Fruit fly (Drosophila melanogaster) whole organism, embryonic: ENCODE results near the gene CG10694.

Experiments
- Awh ChIP-seq: fragments of 200-800 bp; sonication (Bioruptor generic); IDR thresholded peaks from 2 replicates; pipeline ENCODE4, ENCODE4 v1.3.6; 2022; ENCODE audit warnings: missing biosample characterization, missing genetic modification characterization
- C15 ChIP-seq: fragments of 200-800 bp; sonication (Bioruptor generic); IDR thresholded peaks from 3 replicates; pipeline ENCODE4 v1.3.6; 2022; ENCODE audit warnings: missing biosample characterization, missing genetic modification characterization
- CG10147 ChIP-seq: fragments of 200-800 bp; sonication (Bioruptor generic); optimal IDR thresholded peaks from 2 replicates; lab custom pipeline; 2019; ENCODE audit warnings: missing biosample characterization, mild to moderate bottlenecking, missing genetic modification characterization, moderate library complexity
- CG10209 ChIP-seq: fragments of 200-800 bp; sonication (Bioruptor generic); optimal IDR thresholded peaks from 3 replicates; lab custom pipeline; 2017; ENCODE audit warnings: missing biosample characterization, mild to moderate bottlenecking, missing genetic modification characterization, missing genetic modification reagents
- CG10267 ChIP-seq: fragments of 200-800 bp; sonication (Bioruptor generic); optimal IDR thresholded peaks from 2 replicates; lab custom pipeline; 2018; ENCODE audit warnings: missing biosample characterization, mild to moderate bottlenecking, missing genetic modification characterization, moderate library complexity
- CG12659 ChIP-seq: fragments of 200-800 bp; sonication (Bioruptor generic); optimal IDR thresholded peaks from 3 replicates; lab custom pipeline; 2017; ENCODE audit warnings: mild to moderate bottlenecking, missing biosample characterization, missing genetic modification reagents, missing genetic modification characterization
- CG13123 ChIP-seq: fragments of 200-800 bp; sonication (Bioruptor generic); optimal IDR thresholded peaks from 2 replicates; lab custom pipeline; 2016; ENCODE audit warnings: missing biosample characterization, missing genetic modification characterization
- CG13894 ChIP-seq: fragments of 200-800 bp; sonication (Bioruptor generic); optimal IDR thresholded peaks from 3 replicates; lab custom pipeline; 2018; ENCODE audit warnings: missing biosample characterization, mild to moderate bottlenecking, missing genetic modification characterization, moderate library complexity
- CG2129 ChIP-seq: fragments of 200-800 bp; sonication (Bioruptor generic); IDR thresholded peaks from 2 replicates; pipeline ENCODE4 v1.3.6; 2022; ENCODE audit warnings: missing biosample characterization, missing genetic modification characterization; ENCODE audit not compliant: partially characterized antibody
- CG3065 ChIP-seq: fragments of 200-800 bp; sonication (Bioruptor generic); optimal IDR thresholded peaks from 2 replicates; lab custom pipeline; 2016; ENCODE audit warnings: missing biosample characterization, missing genetic modification characterization
- CG32532 ChIP-seq: fragments of 200-800 bp; sonication (Bioruptor generic); IDR thresholded peaks from 2 replicates; pipeline ENCODE4 v1.3.6; 2022; ENCODE audit warnings: missing biosample characterization, missing genetic modification characterization
- CG32767 ChIP-seq: fragments of 200-800 bp; sonication (Bioruptor generic); IDR thresholded peaks from 2 replicates; pipeline ENCODE4 v1.3.6; 2022; ENCODE audit warnings: missing biosample characterization, missing genetic modification characterization
- CG4360 ChIP-seq: fragments of 200-800 bp; sonication (Bioruptor generic); IDR thresholded peaks from 2 replicates; pipeline ENCODE4 v1.3.6; 2022; ENCODE audit warnings: missing biosample characterization, missing genetic modification characterization
- CG4730 ChIP-seq: fragments of 200-800 bp; sonication (Bioruptor generic); IDR thresholded peaks from 2 replicates; pipeline ENCODE4 v1.3.6; 2022; ENCODE audit warnings: missing biosample characterization, missing genetic modification characterization
- CG4854 ChIP-seq: fragments of 200-800 bp; sonication (Bioruptor generic); optimal IDR thresholded peaks from 2 replicates; lab custom pipeline; 2016; ENCODE audit warnings: missing biosample characterization, missing genetic modification characterization, inconsistent platforms
- CG6254 ChIP-seq: fragments of 200-800 bp; sonication (Bioruptor generic); optimal IDR thresholded peaks from 3 replicates; lab custom pipeline; 2017; ENCODE audit warnings: mild to moderate bottlenecking, missing biosample characterization, missing genetic modification reagents, missing genetic modification characterization
- CG6765 ChIP-seq: fragments of 200-800 bp; sonication (Bioruptor generic); optimal IDR thresholded peaks from 3 replicates; lab custom pipeline; 2017; ENCODE audit warnings: missing biosample characterization, mild to moderate bottlenecking, missing genetic modification characterization
- CTCF ChIP-seq: fragments of 200-800 bp; sonication (Bioruptor generic); optimal IDR thresholded peaks from 2 replicates; lab custom pipeline; 2017; ENCODE audit warnings: missing biosample characterization, mild to moderate bottlenecking, missing genetic modification characterization, moderate library complexity
- CoRest ChIP-seq: fragments of 200-800 bp; sonication (Bioruptor generic); optimal IDR thresholded peaks from 3 replicates; lab custom pipeline; 2018; ENCODE audit warnings: missing biosample characterization, mild to moderate bottlenecking, missing genetic modification characterization, moderate library complexity
- CrebB ChIP-seq: fragments of 200-800 bp; sonication (Bioruptor generic); optimal IDR thresholded peaks from 3 replicates; lab custom pipeline; 2018; ENCODE audit warnings: missing biosample characterization, mild to moderate bottlenecking, missing genetic modification characterization
- Doc2 ChIP-seq: fragments of 200-800 bp; sonication (Bioruptor generic); IDR thresholded peaks from 2 replicates; pipeline ENCODE4 v1.3.6; 2022; ENCODE audit warnings: missing biosample characterization, missing genetic modification characterization
- Elba2 ChIP-seq: fragments of 200-800 bp; sonication (Bioruptor generic); optimal IDR thresholded peaks from 3 replicates; lab custom pipeline; 2016; ENCODE audit warnings: missing biosample characterization, missing genetic modification characterization
- Ets65A ChIP-seq: fragments of 200-800 bp; sonication (Bioruptor generic); peaks from one replicate; lab custom pipeline; 2016; ENCODE audit warnings: missing biosample characterization, missing genetic modification characterization
- HmgD ChIP-seq: fragments of 200-800 bp; sonication (Bioruptor generic); optimal IDR thresholded peaks from 3 replicates; lab custom pipeline; 2016; ENCODE audit warnings: missing biosample characterization, missing genetic modification characterization
- Hmr ChIP-seq: fragments of 200-800 bp; sonication (Bioruptor generic); optimal IDR thresholded peaks from 3 replicates; lab custom pipeline; 2017; ENCODE audit warnings: mild to moderate bottlenecking, missing biosample characterization, missing genetic modification reagents, missing genetic modification characterization
- Mrtf ChIP-seq: fragments of 200-800 bp; sonication (Bioruptor generic); IDR thresholded peaks from 3 replicates; pipeline ENCODE4 v1.3.6; 2022; ENCODE audit warnings: missing biosample characterization, missing genetic modification characterization
- NC2α ChIP-seq: fragments of 200-800 bp; sonication (Bioruptor generic); optimal IDR thresholded peaks from 2 replicates; lab custom pipeline; 2016; ENCODE audit warnings: missing biosample characterization, missing genetic modification characterization
- NC2β ChIP-seq: fragments of 200-800 bp; sonication (Bioruptor generic); optimal IDR thresholded peaks from 2 replicates; lab custom pipeline; 2016; ENCODE audit warnings: missing biosample characterization, missing genetic modification characterization
- Optix ChIP-seq: fragments of 200-800 bp; sonication (Bioruptor generic); IDR thresholded peaks from 3 replicates; pipeline ENCODE4 v1.3.6; 2022; ENCODE audit warnings: missing biosample characterization, missing genetic modification characterization
- Pdp1 ChIP-seq, 2 experiments: fragments of 200-800 bp; sonication (Bioruptor generic); optimal IDR thresholded peaks; 3 replicates each; lab custom pipeline; 2016; ENCODE audit warnings: missing biosample characterization in 2 of 2, missing genetic modification characterization in 2 of 2, mild to moderate bottlenecking in 1 of 2, moderate library complexity in 1 of 2
- Scr ChIP-seq: fragments of 200-800 bp; sonication (Bioruptor generic); IDR thresholded peaks from 2 replicates; pipeline ENCODE4 v1.3.6; 2022; ENCODE audit warnings: missing biosample characterization, missing genetic modification characterization; ENCODE audit not compliant: partially characterized antibody
- Sox102F ChIP-seq: fragments of 200-800 bp; sonication (Bioruptor generic); optimal IDR thresholded peaks from 2 replicates; lab custom pipeline; 2018; ENCODE audit warnings: missing biosample characterization, mild to moderate bottlenecking, missing genetic modification characterization, moderate library complexity
- Tbp ChIP-seq: fragments of >200 bp; optimal IDR thresholded peaks from 2 replicates; lab custom pipeline; 2018; ENCODE audit warnings: missing biosample characterization, missing genetic modification characterization
- Xrp1 ChIP-seq: fragments of 200-800 bp; sonication (Bioruptor generic); IDR thresholded peaks from 2 replicates; pipeline ENCODE4 v1.3.6; 2022; ENCODE audit warnings: missing biosample characterization, missing genetic modification characterization
- aop ChIP-seq: fragments of 200-800 bp; sonication (Bioruptor generic); IDR thresholded peaks from 2 replicates; pipeline ENCODE4 v1.3.6; 2022; ENCODE audit warnings: missing biosample characterization, missing genetic modification characterization
- br ChIP-seq: fragments of >200 bp; optimal IDR thresholded peaks from 2 replicates; lab custom pipeline; 2017
- cwo ChIP-seq: fragments of 200-800 bp; sonication (Bioruptor generic); optimal IDR thresholded peaks from 3 replicates; lab custom pipeline; 2017; ENCODE audit warnings: missing biosample characterization, missing genetic modification characterization, mild to moderate bottlenecking, moderate library complexity, missing genetic modification reagents
- eve ChIP-seq, 2 experiments: fragments of >200 bp; optimal IDR thresholded peaks; 2 replicates each; lab custom pipeline; 2017; ENCODE audit warnings: missing biosample characterization in 2 of 2, missing genetic modification characterization in 2 of 2
- exex ChIP-seq: fragments of 200-800 bp; sonication (Bioruptor generic); optimal IDR thresholded peaks from 4 replicates; lab custom pipeline; 2018; ENCODE audit warnings: missing biosample characterization, mild to moderate bottlenecking, missing genetic modification characterization, moderate library complexity
- fru ChIP-seq: fragments of >200 bp; optimal IDR thresholded peaks from 2 replicates; lab custom pipeline; 2017
- hkb ChIP-seq, 2 experiments: fragments of 200-800 bp in 1 of 2; fragments of >200 bp in 1 of 2; sonication (Bioruptor generic) in 1 of 2; IDR thresholded peaks in 1 of 2; optimal IDR thresholded peaks in 1 of 2; 2 replicates each; pipeline versions ENCODE4 v1.3.6 to Lab custom; 2017 to 2022; ENCODE audit warnings: missing biosample characterization in 1 of 2, missing genetic modification characterization in 1 of 2
- jumu ChIP-seq: fragments of 200-800 bp; sonication (Bioruptor generic); optimal IDR thresholded peaks from 3 replicates; lab custom pipeline; 2016; ENCODE audit warnings: missing biosample characterization, missing genetic modification characterization
- knrl ChIP-seq: fragments of 200-800 bp; sonication (Bioruptor generic); IDR thresholded peaks from 3 replicates; pipeline ENCODE4 v1.3.6; 2022; ENCODE audit warnings: missing biosample characterization, missing genetic modification characterization; ENCODE audit not compliant: partially characterized antibody
- oc ChIP-seq: fragments of 200-800 bp; sonication (Bioruptor generic); optimal IDR thresholded peaks from 2 replicates; lab custom pipeline; 2018; ENCODE audit warnings: missing biosample characterization, mild to moderate bottlenecking, missing genetic modification characterization, moderate library complexity
- pan ChIP-seq, 4 experiments: fragments of >200 bp in 3 of 4; fragments of 200-800 bp in 1 of 4; sonication (Bioruptor generic) in 1 of 4; optimal IDR thresholded peaks in 3 of 4; IDR thresholded peaks in 1 of 4; 2 replicates each; pipeline versions ENCODE4 v1.3.6 to Lab custom; 2017 to 2022; ENCODE audit warnings: missing biosample characterization in 2 of 4, missing genetic modification characterization in 2 of 4, mixed read lengths in 1 of 4
- pnt ChIP-seq: fragments of 200-800 bp; sonication (Bioruptor generic); optimal IDR thresholded peaks from 3 replicates; lab custom pipeline; 2016; ENCODE audit warnings: missing biosample characterization, missing genetic modification characterization
- repo ChIP-seq: fragments of 200-800 bp; sonication (Bioruptor generic); optimal IDR thresholded peaks from 2 replicates; lab custom pipeline; 2016; ENCODE audit warnings: missing biosample characterization, missing genetic modification characterization
- sens ChIP-seq: fragments of 200-800 bp; sonication (Bioruptor generic); peaks from one replicate; lab custom pipeline; 2016; ENCODE audit warnings: missing biosample characterization, missing genetic modification characterization
- tll ChIP-seq, 2 experiments: fragments of 200-800 bp in 1 of 2; fragments of >200 bp in 1 of 2; sonication (Bioruptor generic) in 1 of 2; optimal IDR thresholded peaks; 2 replicates each; lab custom pipeline; 2017 to 2019; ENCODE audit warnings: missing biosample characterization in 2 of 2, missing genetic modification characterization in 2 of 2, mild to moderate bottlenecking in 1 of 2, moderate library complexity in 1 of 2
- twi ChIP-seq: fragments of 200-800 bp; optimal IDR thresholded peaks from 2 replicates; lab custom pipeline; 2019; ENCODE audit warnings: missing biosample characterization, mild to moderate bottlenecking, missing genetic modification characterization, moderate library complexity
- zen ChIP-seq: fragments of 200-800 bp; sonication (Bioruptor generic); optimal IDR thresholded peaks from 3 replicates; lab custom pipeline; 2018; ENCODE audit warnings: missing biosample characterization, mild to moderate bottlenecking, missing genetic modification characterization, moderate library complexity

CG10694 gene

dm6 chr3R:24091653-24092052, 15.5 kb upstream of the CG10694 start (continued):
- TF ChIP-seq C15 (GFP tag; lab: Robert Waterston, UW), result no peak
- 0 out of 2 replicates have a peak, but pooled peaks have one; percentile 20 for TF ChIP-seq Xrp1 (GFP tag; lab: Robert Waterston, UW)
- no peak for TF ChIP-seq hkb (optimal IDR thresholded peaks at IDR 0.05; lab: Kevin White, UChicago)
- peak; percentile 41; the same call in 1 of the 2 replicates for TF ChIP-seq hkb (GFP tag; IDR thresholded peaks at IDR 0.05; lab: Robert Waterston, UW)
- TF ChIP-seq CG13894 (tag; lab: Kevin White, UChicago), result no peak
- no peak for TF ChIP-seq CG10209 (GFP tag; lab: Kevin White, UChicago)
- TF ChIP-seq Pdp1 (GFP tag; optimal IDR thresholded peaks at IDR 0.05; lab: Kevin White, UChicago), result peak in 1 of 2 experiments; percentile 2
- no peak for TF ChIP-seq Optix
- no peak for TF ChIP-seq pan (optimal IDR thresholded peaks at IDR 0.05; lab: Kevin White, UChicago)
- TF ChIP-seq pan (GFP tag; optimal IDR thresholded peaks at IDR 0.05 in 1 of 2, IDR thresholded peaks at IDR 0.05 in 1 of 2), result no peak
- no peak for TF ChIP-seq CG2129 (GFP tag; lab: Robert Waterston, UW)
- TF ChIP-seq HmgD (GFP tag; lab: Kevin White, UChicago), result no peak
- TF ChIP-seq fru, result no peak
- no peak for TF ChIP-seq CG3065
- peak; percentile 72 for TF ChIP-seq Ets65A (GFP tag; lab: Kevin White, UChicago)
- TF ChIP-seq CG4854, result no peak
- no peak for TF ChIP-seq twi (tag; lab: Kevin White, UChicago)
- no peak for TF ChIP-seq CG6254 (GFP tag; lab: Kevin White, UChicago)
- no peak for TF ChIP-seq tll (GFP tag; optimal IDR thresholded peaks at IDR 0.05; lab: Kevin White, UChicago)
- no peak for TF ChIP-seq Elba2 (GFP tag; lab: Kevin White, UChicago)
- no peak for TF ChIP-seq CG6765 (GFP tag; lab: Kevin White, UChicago)
- no peak for TF ChIP-seq Awh (GFP tag; lab: Robert Waterston, UW)
- TF ChIP-seq CG13123 (GFP tag; lab: Kevin White, UChicago), result no peak
- TF ChIP-seq CrebB (tag; lab: Kevin White, UChicago), result no peak
- no peak for TF ChIP-seq pnt (GFP tag; lab: Kevin White, UChicago)
- no peak for TF ChIP-seq CG32767 (GFP tag; lab: Robert Waterston, UW)
- 0 out of 3 replicates have a peak, but pooled peaks have one; percentile 34 for TF ChIP-seq Mrtf
- TF ChIP-seq Scr (GFP tag; lab: Robert Waterston, UW), result no peak
- TF ChIP-seq Sox102F (GFP tag; lab: Kevin White, UChicago), result peak; percentile 36
- no peak for TF ChIP-seq CG12659
- TF ChIP-seq aop, result no peak
- no peak for TF ChIP-seq CTCF (GFP tag; lab: Kevin White, UChicago)
- TF ChIP-seq sens (GFP tag; lab: Kevin White, UChicago), result peak; percentile 71
- TF ChIP-seq CG4360 (GFP tag; lab: Robert Waterston, UW), result no peak
- no peak for TF ChIP-seq Doc2 (GFP tag; lab: Robert Waterston, UW)
- TF ChIP-seq Tbp, result no peak
- TF ChIP-seq jumu (GFP tag; lab: Kevin White, UChicago), result no peak
- peak in 1 of 2 experiments; percentile 41 for TF ChIP-seq eve (GFP tag; optimal IDR thresholded peaks at IDR 0.05; lab: Kevin White, UChicago)
- TF ChIP-seq CG10267, result no peak
- TF ChIP-seq CG32532 (GFP tag; lab: Robert Waterston, UW), result peak; percentile 30; the same call in 1 of the 2 replicates
- no peak for TF ChIP-seq exex (tag; lab: Kevin White, UChicago)
- TF ChIP-seq CG4730, result no peak
- TF ChIP-seq knrl, result no peak
- no peak for TF ChIP-seq oc (tag; lab: Kevin White, UChicago)
- TF ChIP-seq br (lab: Kevin White, UChicago), result no peak
- TF ChIP-seq Hmr, result peak; percentile 35
- no peak for TF ChIP-seq CG10147
- TF ChIP-seq zen (tag; lab: Kevin White, UChicago), result no peak
- no peak for TF ChIP-seq NC2α (GFP tag; lab: Kevin White, UChicago)
- no peak for TF ChIP-seq repo (GFP tag; lab: Kevin White, UChicago)
- peak; percentile 14 for TF ChIP-seq cwo
- no peak for TF ChIP-seq NC2β (GFP tag; lab: Kevin White, UChicago)
- no peak for TF ChIP-seq CoRest (tag; lab: Kevin White, UChicago)
